Worm (Caenorhabditis elegans): ENCODE results near the gene fbxb-77.

Gene fbxb-77

ce11 chrIV:4776001-4776400 lies 20.0 kb upstream of the fbxb-77 start, which contains the start of gene R11E3.19:
Gene R11E3.19, minus strand, starts transcription at chrIV:4776101.
- TF ChIP-seq lin-11 (tag; optimal IDR thresholded peaks at IDR 0.05) = no peak
- no peak for TF ChIP-seq skn-1 (tag; optimal IDR thresholded peaks at IDR 0.05)
- no peak for TF ChIP-seq elt-1 (tag; optimal IDR thresholded peaks at IDR 0.05)
- TF ChIP-seq mdl-1 (tag; optimal IDR thresholded peaks at IDR 0.05) = no peak
- TF ChIP-seq fos-1 (tag; optimal IDR thresholded peaks at IDR 0.05) = no peak
- TF ChIP-seq blmp-1 (tag; optimal IDR thresholded peaks at IDR 0.05; ENCODE audit: insufficient read depth) = no peak
- TF ChIP-seq snpc-4 (tag; optimal IDR thresholded peaks at IDR 0.05) = no peak
- TF ChIP-seq sma-9 (GFP tag; optimal IDR thresholded peaks at IDR 0.05) = no peak
- TF ChIP-seq sma-9 (tag; optimal IDR thresholded peaks at IDR 0.05) = no peak

ce11 chrIV:4771792-4772191 lies 15.8 kb upstream of the fbxb-77 start, which contains the start of gene R11E3.2:
Gene R11E3.2, plus strand, starts transcription at chrIV:4772092.
- no peak for TF ChIP-seq nhr-25 (tag; optimal IDR thresholded peaks at IDR 0.05)
- peak; percentile 29 for TF ChIP-seq fos-1 (tag; optimal IDR thresholded peaks at IDR 0.05)

ce11 chrIV:4764422-4764821 lies 8.5 kb upstream of the fbxb-77 start, which contains the start of gene npp-26:
Gene npp-26, plus strand, starts transcription at chrIV:4764722.
- TF ChIP-seq elt-3 (tag; optimal IDR thresholded peaks at IDR 0.05) (no peak), ztf-1 (GFP tag; conservative IDR thresholded peaks at IDR 0.05) (no peak), sem-4 (tag; optimal IDR thresholded peaks at IDR 0.05) (no peak), F13H6.1 (tag; optimal IDR thresholded peaks at IDR 0.05) (no peak), ztf-11 (tag; optimal IDR thresholded peaks at IDR 0.05) (no peak), egl-27 (tag; optimal IDR thresholded peaks at IDR 0.05) (no peak), lin-11 (tag; optimal IDR thresholded peaks at IDR 0.05) (no peak), gmeb-1 (tag; optimal IDR thresholded peaks at IDR 0.05) (no peak), lin-13 (GFP tag; optimal IDR thresholded peaks at IDR 0.05) (no peak), nhr-77 (tag; optimal IDR thresholded peaks at IDR 0.05) (no peak), dmd-4 (tag; optimal IDR thresholded peaks at IDR 0.05) (no peak), zag-1 (tag; optimal IDR thresholded peaks at IDR 0.05) (no peak), blmp-1 (tag; optimal IDR thresholded peaks at IDR 0.05; ENCODE audit: insufficient read depth) (no peak), fos-1 (tag; optimal IDR thresholded peaks at IDR 0.05) (no peak), nhr-25 (tag; optimal IDR thresholded peaks at IDR 0.05) (no peak), aly-2 (tag; optimal IDR thresholded peaks at IDR 0.05) (no peak), nhr-21 (tag; optimal IDR thresholded peaks at IDR 0.05) (no peak)

- no peak for TF ChIP-seq egl-27 (tag; optimal IDR thresholded peaks at IDR 0.05)
- TF ChIP-seq mbf-1 (tag; optimal IDR thresholded peaks at IDR 0.05) = no peak
These were observed 7.9 kb upstream of the fbxb-77 start, which contains the start of gene Y17G9B.2 for ce11 chrIV:4763844-4764243. Gene Y17G9B.2, plus strand, starts transcription at chrIV:4764144.

- TF ChIP-seq lsy-2 (tag; optimal IDR thresholded peaks at IDR 0.05) = peak in 1 of 2 experiments; percentile 52
These were observed 7.1 kb upstream of the fbxb-77 start for ce11 chrIV:4762990-4763545.

- TF ChIP-seq Y55F3AM.14 (GFP tag; optimal IDR thresholded peaks at IDR 0.05) = no peak
- no peak for TF ChIP-seq unc-55 (GFP tag; optimal IDR thresholded peaks at IDR 0.05)
- no peak for TF ChIP-seq R02D3.7 (tag; optimal IDR thresholded peaks at IDR 0.05)
- no peak for TF ChIP-seq nhr-23 (tag; optimal IDR thresholded peaks at IDR 0.05)
- TF ChIP-seq ceh-16 (tag; optimal IDR thresholded peaks at IDR 0.05) = no peak
- TF ChIP-seq mab-5 (tag; optimal IDR thresholded peaks at IDR 0.05) = no peak
- TF ChIP-seq nhr-10 (tag; optimal IDR thresholded peaks at IDR 0.05) = no peak
- TF ChIP-seq nhr-12 (tag; optimal IDR thresholded peaks at IDR 0.05) = no peak
- no peak for TF ChIP-seq ztf-4 (tag; optimal IDR thresholded peaks at IDR 0.05)
- no peak for TF ChIP-seq gmeb-1 (tag; optimal IDR thresholded peaks at IDR 0.05)
- no peak for TF ChIP-seq sem-4 (tag; optimal IDR thresholded peaks at IDR 0.05)
- no peak for TF ChIP-seq alr-1 (tag; optimal IDR thresholded peaks at IDR 0.05)
- TF ChIP-seq ceh-82 (tag; optimal IDR thresholded peaks at IDR 0.05) = no peak
- TF ChIP-seq nhr-21 (tag; optimal IDR thresholded peaks at IDR 0.05) = no peak
- TF ChIP-seq nhr-25 (tag; optimal IDR thresholded peaks at IDR 0.05) = no peak
- TF ChIP-seq peb-1 (tag; optimal IDR thresholded peaks at IDR 0.05) = no peak
- TF ChIP-seq nhr-129 (tag; optimal IDR thresholded peaks at IDR 0.05) = no peak
- TF ChIP-seq elt-3 (tag; optimal IDR thresholded peaks at IDR 0.05) = no peak
- no peak for TF ChIP-seq crh-2 (tag; optimal IDR thresholded peaks at IDR 0.05)
These were observed 4.6 kb upstream of the fbxb-77 start, which contains the start of the genes memi-1 and cyp-31A3 for ce11 chrIV:4760378-4761084. Gene memi-1, minus strand, starts transcription at chrIV:4760428. Gene cyp-31A3, plus strand, starts transcription at chrIV:4761049.
